Fruit fly (Drosophila melanogaster) whole organism, embryonic: ENCODE results near the gene CG6178.

Source experiments
- Aef1 ChIP-seq: fragments of 200-800 bp; sonication (Bioruptor generic); IDR thresholded peaks from 3 replicates; pipeline ENCODE4 v1.3.6; 2022; ENCODE audit warnings: missing biosample characterization, missing genetic modification characterization
- Blimp-1 ChIP-seq: fragments of 200-800 bp; sonication (Bioruptor generic); optimal IDR thresholded peaks from 3 replicates; lab custom pipeline; 2018; ENCODE audit warnings: missing biosample characterization, missing genetic modification characterization, mild to moderate bottlenecking, moderate library complexity, missing genetic modification reagents
- CG10565 ChIP-seq: fragments of 200-800 bp; sonication (Bioruptor generic); optimal IDR thresholded peaks from 3 replicates; lab custom pipeline; 2016; ENCODE audit warnings: missing biosample characterization, mild to moderate bottlenecking, missing genetic modification characterization
- CG11695 ChIP-seq: fragments of 200-800 bp; sonication (Bioruptor generic); IDR thresholded peaks from 3 replicates; pipeline ENCODE4 v1.3.6; 2022; ENCODE audit warnings: missing biosample characterization, missing genetic modification characterization
- CG12155 ChIP-seq: fragments of 200-800 bp; sonication (Bioruptor generic); optimal IDR thresholded peaks from 3 replicates; lab custom pipeline; 2016; ENCODE audit warnings: missing biosample characterization, missing genetic modification characterization
- CG13894 ChIP-seq: fragments of 200-800 bp; sonication (Bioruptor generic); optimal IDR thresholded peaks from 3 replicates; lab custom pipeline; 2018; ENCODE audit warnings: missing biosample characterization, mild to moderate bottlenecking, missing genetic modification characterization, moderate library complexity
- CG15011 ChIP-seq: fragments of 200-800 bp; sonication (Bioruptor generic); optimal IDR thresholded peaks from 3 replicates; lab custom pipeline; 2018; ENCODE audit warnings: missing biosample characterization, mild to moderate bottlenecking, missing genetic modification characterization
- CG1529 ChIP-seq: fragments of 200-800 bp; sonication (Bioruptor generic); optimal IDR thresholded peaks from 3 replicates; lab custom pipeline; 2018; ENCODE audit warnings: missing biosample characterization, missing genetic modification characterization
- CG15479 ChIP-seq: fragments of 200-800 bp; sonication (Bioruptor generic); optimal IDR thresholded peaks from 3 replicates; lab custom pipeline; 2019; ENCODE audit warnings: missing biosample characterization, mild to moderate bottlenecking, missing genetic modification characterization, moderate library complexity
- CG1603 ChIP-seq: fragments of 200-800 bp; sonication (Bioruptor generic); optimal IDR thresholded peaks from 2 replicates; lab custom pipeline; 2019; ENCODE audit warnings: missing biosample characterization, mild to moderate bottlenecking, missing genetic modification characterization, moderate library complexity
- CG18764 ChIP-seq: fragments of 200-800 bp; sonication (Bioruptor generic); optimal IDR thresholded peaks from 3 replicates; lab custom pipeline; 2016; ENCODE audit warnings: missing biosample characterization, missing genetic modification characterization
- CG2199 ChIP-seq: fragments of 200-800 bp; sonication (Bioruptor generic); IDR thresholded peaks from 3 replicates; pipeline ENCODE4 v1.3.6; 2022; ENCODE audit warnings: missing biosample characterization, missing genetic modification characterization
- CG3065 ChIP-seq: fragments of 200-800 bp; sonication (Bioruptor generic); optimal IDR thresholded peaks from 2 replicates; lab custom pipeline; 2016; ENCODE audit warnings: missing biosample characterization, missing genetic modification characterization
- CG32767 ChIP-seq: fragments of 200-800 bp; sonication (Bioruptor generic); IDR thresholded peaks from 2 replicates; pipeline ENCODE4 v1.3.6; 2022; ENCODE audit warnings: missing biosample characterization, missing genetic modification characterization
- CG3726 ChIP-seq: fragments of 200-800 bp; sonication (Bioruptor generic); IDR thresholded peaks from 3 replicates; pipeline ENCODE4, ENCODE4 v1.3.6; 2022; ENCODE audit warnings: missing biosample characterization, missing genetic modification characterization
- CG4617 ChIP-seq: fragments of 200-800 bp; sonication (Bioruptor generic); optimal IDR thresholded peaks from 3 replicates; lab custom pipeline; 2016; ENCODE audit warnings: missing biosample characterization, missing genetic modification characterization, borderline replicate concordance
- CG6854 ChIP-seq: fragments of 200-800 bp; sonication (Bioruptor generic); optimal IDR thresholded peaks from 3 replicates; lab custom pipeline; 2017; ENCODE audit warnings: missing biosample characterization, mild to moderate bottlenecking, missing genetic modification characterization
- CG7928 ChIP-seq: fragments of 200-800 bp; sonication (Bioruptor generic); optimal IDR thresholded peaks from 2 replicates; lab custom pipeline; 2017; ENCODE audit warnings: missing biosample characterization, mild to moderate bottlenecking, missing genetic modification characterization
- CG9727 ChIP-seq: fragments of 200-800 bp; sonication (Bioruptor generic); optimal IDR thresholded peaks from 3 replicates; lab custom pipeline; 2017; ENCODE audit warnings: missing biosample characterization, mild to moderate bottlenecking, missing genetic modification characterization
- Dll ChIP-seq: fragments of 200-800 bp; sonication (Bioruptor generic); IDR thresholded peaks from 4 replicates; pipeline ENCODE4 v1.3.6; 2022; ENCODE audit warnings: missing biosample characterization, missing genetic modification characterization; ENCODE audit not compliant: partially characterized antibody
- Dp ChIP-seq: fragments of 200-800 bp; sonication (Bioruptor generic); optimal IDR thresholded peaks from 2 replicates; lab custom pipeline; 2018; ENCODE audit warnings: missing biosample characterization, mild to moderate bottlenecking, missing genetic modification characterization, moderate library complexity
- E2f2 ChIP-seq: fragments of 200-800 bp; sonication (Bioruptor generic); IDR thresholded peaks from 2 replicates; pipeline ENCODE4 v1.3.6; 2022; ENCODE audit warnings: missing biosample characterization, missing genetic modification characterization
- Ets65A ChIP-seq: fragments of 200-800 bp; sonication (Bioruptor generic); peaks from one replicate; lab custom pipeline; 2016; ENCODE audit warnings: missing biosample characterization, missing genetic modification characterization
- Ets97D ChIP-seq: fragments of 200-800 bp; sonication (Bioruptor generic); optimal IDR thresholded peaks from 3 replicates; lab custom pipeline; 2016; ENCODE audit warnings: missing biosample characterization, missing genetic modification characterization
- H15 ChIP-seq: fragments of 200-800 bp; sonication (Bioruptor generic); IDR thresholded peaks from 3 replicates; pipeline ENCODE4 v1.3.6; 2022; ENCODE audit warnings: missing biosample characterization, missing genetic modification characterization
- H2.0 ChIP-seq: fragments of 200-800 bp; sonication (Bioruptor generic); IDR thresholded peaks from 2 replicates; pipeline ENCODE4 v1.3.6; 2022; ENCODE audit warnings: missing biosample characterization, missing genetic modification characterization
- Hr39 ChIP-seq: fragments of >200 bp; optimal IDR thresholded peaks from 2 replicates; lab custom pipeline; 2017
- NFAT ChIP-seq: fragments of 200-800 bp; sonication (Bioruptor generic); IDR thresholded peaks from 2 replicates; pipeline ENCODE4 v1.3.6; 2022; ENCODE audit warnings: missing biosample characterization, missing genetic modification characterization
- ab ChIP-seq: fragments of 200-800 bp; sonication (Bioruptor generic); optimal IDR thresholded peaks from 2 replicates; lab custom pipeline; 2016; ENCODE audit warnings: missing biosample characterization, missing genetic modification characterization
- amos ChIP-seq: fragments of 200-800 bp; sonication (Bioruptor generic); IDR thresholded peaks from 2 replicates; pipeline ENCODE4 v1.3.6; 2022; ENCODE audit warnings: missing biosample characterization, missing genetic modification characterization; ENCODE audit not compliant: partially characterized antibody
- bigmax ChIP-seq: fragments of 200-800 bp; sonication (Bioruptor generic); optimal IDR thresholded peaks from 2 replicates; lab custom pipeline; 2018; ENCODE audit warnings: missing biosample characterization, mild to moderate bottlenecking, missing genetic modification characterization
- btn ChIP-seq: fragments of 200-800 bp; sonication (Bioruptor generic); optimal IDR thresholded peaks from 2 replicates; lab custom pipeline; 2016; ENCODE audit warnings: missing biosample characterization, missing genetic modification characterization
- cad ChIP-seq: fragments of >200 bp; optimal IDR thresholded peaks from 2 replicates; lab custom pipeline; 2017; ENCODE audit warnings: missing biosample characterization, missing genetic modification characterization
- crp ChIP-seq, 2 experiments: fragments of 200-800 bp; sonication (Bioruptor generic); optimal IDR thresholded peaks; 2 replicates in 1 of 2; 3 replicates in 1 of 2; lab custom pipeline; 2017; ENCODE audit warnings: missing biosample characterization in 2 of 2, missing genetic modification characterization in 2 of 2, mild to moderate bottlenecking in 1 of 2, moderate library complexity in 1 of 2
- emc ChIP-seq: fragments of 200-800 bp; sonication (Bioruptor generic); optimal IDR thresholded peaks from 2 replicates; lab custom pipeline; 2016; ENCODE audit warnings: missing biosample characterization, missing genetic modification characterization
- eve ChIP-seq, 2 experiments: fragments of >200 bp; optimal IDR thresholded peaks; 2 replicates each; lab custom pipeline; 2017; ENCODE audit warnings: missing biosample characterization in 2 of 2, missing genetic modification characterization in 2 of 2
- maf-S ChIP-seq: fragments of 200-800 bp; sonication (Bioruptor generic); optimal IDR thresholded peaks from 2 replicates; lab custom pipeline; 2016; ENCODE audit warnings: missing biosample characterization, missing genetic modification characterization
- nerfin-2 ChIP-seq: fragments of 200-800 bp; sonication (Bioruptor generic); IDR thresholded peaks from 2 replicates; pipeline ENCODE4 v1.3.6; 2022; ENCODE audit warnings: missing biosample characterization, missing genetic modification characterization; ENCODE audit not compliant: partially characterized antibody
- org-1 ChIP-seq: fragments of 200-800 bp; sonication (Bioruptor generic); optimal IDR thresholded peaks from 2 replicates; lab custom pipeline; 2017; ENCODE audit warnings: missing biosample characterization, missing genetic modification characterization
- pfk ChIP-seq: fragments of 200-800 bp; sonication (Bioruptor generic); optimal IDR thresholded peaks from 2 replicates; lab custom pipeline; 2018; ENCODE audit warnings: missing biosample characterization, mild to moderate bottlenecking, missing genetic modification characterization, moderate library complexity
- phol ChIP-seq: fragments of 200-800 bp; sonication (Bioruptor generic); optimal IDR thresholded peaks from 3 replicates; lab custom pipeline; 2018; ENCODE audit warnings: missing biosample characterization, mild to moderate bottlenecking, missing genetic modification characterization, moderate library complexity
- pita ChIP-seq: fragments of 200-800 bp; sonication (Bioruptor generic); optimal IDR thresholded peaks from 2 replicates; lab custom pipeline; 2017; ENCODE audit warnings: missing biosample characterization, mild to moderate bottlenecking, missing genetic modification characterization
- pnt ChIP-seq: fragments of 200-800 bp; sonication (Bioruptor generic); optimal IDR thresholded peaks from 3 replicates; lab custom pipeline; 2016; ENCODE audit warnings: missing biosample characterization, missing genetic modification characterization
- row ChIP-seq: fragments of 200-800 bp; sonication (Bioruptor generic); IDR thresholded peaks from 3 replicates; pipeline ENCODE4 v1.3.6; 2022; ENCODE audit warnings: missing biosample characterization, missing genetic modification characterization
- sd ChIP-seq: fragments of 200-800 bp; sonication (Bioruptor generic); optimal IDR thresholded peaks from 3 replicates; lab custom pipeline; 2018; ENCODE audit warnings: missing biosample characterization, mild to moderate bottlenecking, missing genetic modification characterization, moderate library complexity
- slp2 ChIP-seq: fragments of 200-800 bp; sonication (Bioruptor generic); optimal IDR thresholded peaks from 2 replicates; lab custom pipeline; 2016; ENCODE audit warnings: missing biosample characterization, missing genetic modification characterization
- sr ChIP-seq: fragments of 200-800 bp; sonication (Bioruptor generic); IDR thresholded peaks from 3 replicates; pipeline ENCODE4 v1.3.6; 2022; ENCODE audit warnings: missing biosample characterization, missing genetic modification characterization
- stwl ChIP-seq: fragments of 200-800 bp; sonication (Bioruptor generic); optimal IDR thresholded peaks from 3 replicates; lab custom pipeline; 2018; ENCODE audit warnings: missing biosample characterization, mild to moderate bottlenecking, missing genetic modification characterization, moderate library complexity
- tin ChIP-seq: fragments of 200-800 bp; sonication (Bioruptor generic); optimal IDR thresholded peaks from 3 replicates; lab custom pipeline; 2016; ENCODE audit warnings: missing biosample characterization, missing genetic modification characterization
- trem ChIP-seq: fragments of 200-800 bp; optimal IDR thresholded peaks from 3 replicates; lab custom pipeline; 2019; ENCODE audit warnings: missing biosample characterization, mild to moderate bottlenecking, missing genetic modification characterization, moderate library complexity
- tup ChIP-seq: fragments of 200-800 bp; sonication (Bioruptor generic); optimal IDR thresholded peaks from 2 replicates; lab custom pipeline; 2016; ENCODE audit warnings: missing biosample characterization, mild to moderate bottlenecking, missing genetic modification characterization, moderate library complexity
- unc-4 ChIP-seq: fragments of 200-800 bp; sonication (Bioruptor generic); IDR thresholded peaks from 2 replicates; pipeline ENCODE4 v1.3.6; 2022; ENCODE audit warnings: missing biosample characterization, missing genetic modification characterization; ENCODE audit not compliant: partially characterized antibody

Gene CG6178

DNA sequence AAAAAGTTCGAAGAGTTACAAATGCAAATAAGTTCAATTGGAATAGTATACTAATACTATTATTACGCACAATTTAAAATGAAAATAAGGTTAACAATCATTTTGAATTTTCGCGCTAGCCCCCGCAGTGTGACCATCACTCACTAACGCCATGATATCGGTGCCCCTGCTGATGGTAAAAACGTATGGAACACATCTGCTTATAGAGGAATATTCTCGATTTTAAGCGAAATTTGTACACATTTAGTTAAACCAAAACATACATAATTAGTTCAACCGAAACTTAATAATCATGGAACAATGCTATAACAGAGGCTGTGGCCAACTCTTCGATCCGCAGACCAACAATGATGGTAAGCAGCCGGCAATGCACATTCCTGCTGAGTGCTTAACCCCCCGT is 34.0 kb downstream of the CG6178 start, which contains the start of gene mora (continued):
- TF ChIP-seq CG13894 (no peak), CG10565 (no peak), sr (GFP tag; lab: Robert Waterston, UW) (no peak), pnt (no peak), ab (GFP tag; lab: Kevin White, UChicago) (no peak), pfk (GFP tag; lab: Kevin White, UChicago) (no peak), CG11695 (no peak), Ets97D (GFP tag; lab: Kevin White, UChicago) (peak; percentile 17), Dp (GFP tag; lab: Kevin White, UChicago) (peak; percentile 93), CG2199 (GFP tag; lab: Robert Waterston, UW) (no peak), CG15011 (no peak), CG3726 (no peak), CG4617 (peak; percentile 69), crp (GFP tag; optimal IDR thresholded peaks at IDR 0.05; lab: Kevin White, UChicago) (peak in 1 of 2 experiments; percentile 69), CG6854 (no peak), CG1529 (no peak), Dll (GFP tag; lab: Robert Waterston, UW) (0 out of 4 replicates have a peak, but pooled peaks have one; percentile 29), stwl (tag; lab: Kevin White, UChicago) (peak; percentile 39), sd (peak; percentile 48), NFAT (GFP tag; lab: Robert Waterston, UW) (no peak), Aef1 (GFP tag; lab: Robert Waterston, UW) (no peak), CG32767 (GFP tag; lab: Robert Waterston, UW) (no peak), Hr39 (lab: Kevin White, UChicago) (no peak), bigmax (GFP tag; lab: Kevin White, UChicago) (peak; percentile 13), tup (GFP tag; lab: Kevin White, UChicago) (no peak), Blimp-1 (GFP tag; lab: Kevin White, UChicago) (no peak), trem (tag; lab: Kevin White, UChicago) (peak; percentile 26), cad (GFP tag; lab: Kevin White, UChicago) (no peak), CG9727 (GFP tag; lab: Kevin White, UChicago) (no peak), maf-S (GFP tag; lab: Kevin White, UChicago) (no peak), Ets65A (GFP tag; lab: Kevin White, UChicago) (no peak), pita (GFP tag; lab: Kevin White, UChicago) (no peak), E2f2 (GFP tag; lab: Robert Waterston, UW) (peak; percentile 95), slp2 (GFP tag; lab: Kevin White, UChicago) (no peak), CG1603 (peak; percentile 59), CG3065 (GFP tag; lab: Kevin White, UChicago) (no peak), nerfin-2 (GFP tag; lab: Robert Waterston, UW) (no peak), CG12155 (GFP tag; lab: Kevin White, UChicago) (no peak), H15 (GFP tag; lab: Robert Waterston, UW) (no peak), H2.0 (GFP tag; lab: Robert Waterston, UW) (no peak), amos (GFP tag; lab: Robert Waterston, UW) (peak; percentile 13; the same call in 1 of the 2 replicates), CG15479 (no peak), eve (GFP tag; optimal IDR thresholded peaks at IDR 0.05; lab: Kevin White, UChicago) (no peak), CG18764 (no peak), phol (peak; percentile 15), tin (GFP tag; lab: Kevin White, UChicago) (no peak), row (peak; percentile 11; the same call in 1 of the 3 replicates), CG7928 (GFP tag; lab: Kevin White, UChicago) (no peak), unc-4 (peak; percentile 16; the same call in 1 of the 2 replicates), emc (GFP tag; lab: Kevin White, UChicago) (no peak), org-1 (GFP tag; lab: Kevin White, UChicago) (no peak), btn (GFP tag; lab: Kevin White, UChicago) (no peak)
